Worm (Caenorhabditis elegans) whole organism, mixed stage, embryonic: ENCODE results near the gene T05H4.4.

Source experiments
- blmp-1 ChIP-seq: fragments of 150-350 bp; optimal IDR thresholded peaks from 2 replicates; lab custom pipeline; 2014; ENCODE audit warnings: missing biosample characterization, missing genetic modification characterization
- elt-1 ChIP-seq: sonication (generic microtip); optimal IDR thresholded peaks from 2 replicates; lab custom pipeline; 2017; ENCODE audit warnings: missing genetic modification characterization, mild to moderate bottlenecking, missing compliant biosample characterization, antibody characterized with exemption, moderate library complexity, borderline replicate concordance; ENCODE audit not compliant: insufficient read depth
- elt-3 ChIP-seq: fragments of 150-350 bp; optimal IDR thresholded peaks from 2 replicates; lab custom pipeline; 2014; ENCODE audit warnings: missing biosample characterization, missing genetic modification characterization
- lsy-2 ChIP-seq: fragments of 150-350 bp; optimal IDR thresholded peaks from 2 replicates; lab custom pipeline; 2014; ENCODE audit warnings: missing biosample characterization, missing genetic modification characterization
- pha-4 ChIP-seq: fragments of 150-350 bp; optimal IDR thresholded peaks from 2 replicates; lab custom pipeline; 2018; ENCODE audit warnings: missing biosample characterization, missing genetic modification reagents, missing genetic modification characterization
- snpc-4 ChIP-seq: fragments of 150-350 bp; optimal IDR thresholded peaks from 2 replicates; lab custom pipeline; 2014; ENCODE audit warnings: missing biosample characterization, missing genetic modification characterization
- unc-62 ChIP-seq: fragments of 150-350 bp; optimal IDR thresholded peaks from 2 replicates; lab custom pipeline; 2014; ENCODE audit warnings: missing biosample characterization, missing genetic modification reagents, missing genetic modification characterization

ce11 chrV:6453122-6453521 lies 14.4 kb downstream of the T05H4.4 start, which contains the start of gene acl-9:
- TF ChIP-seq elt-3 (tag; lab: Kevin White, UChicago) (no peak), elt-1 (tag; lab: Kevin White, UChicago) (no peak), snpc-4 (tag; lab: Kevin White, UChicago) (no peak), unc-62 (GFP tag; lab: Kevin White, UChicago) (no peak), pha-4 (tag; lab: Kevin White, UChicago) (no peak), blmp-1 (tag; lab: Kevin White, UChicago) (no peak), lsy-2 (tag; lab: Kevin White, UChicago) (no peak)
